Worm (Caenorhabditis elegans) whole organism, L4/young adult: ENCODE measurements around the gene puf-12.

Experiments
- W03F9.2 ChIP-seq: fragments of 150-350 bp; optimal IDR thresholded peaks from 2 replicates; lab custom pipeline; 2014; ENCODE audit warnings: missing biosample characterization, missing genetic modification characterization
- dao-5 ChIP-seq: sonication (generic microtip); optimal IDR thresholded peaks from 2 replicates; lab custom pipeline; 2016; ENCODE audit warnings: missing genotype, missing genetic modification characterization, moderate library complexity, missing compliant biosample characterization
- him-1 ChIP-seq: sonication (generic microtip); optimal IDR thresholded peaks from 2 replicates; lab custom pipeline; 2016; ENCODE audit warnings: missing genotype, missing genetic modification reagents, missing genetic modification characterization, missing compliant biosample characterization

Gene puf-12

DNA sequence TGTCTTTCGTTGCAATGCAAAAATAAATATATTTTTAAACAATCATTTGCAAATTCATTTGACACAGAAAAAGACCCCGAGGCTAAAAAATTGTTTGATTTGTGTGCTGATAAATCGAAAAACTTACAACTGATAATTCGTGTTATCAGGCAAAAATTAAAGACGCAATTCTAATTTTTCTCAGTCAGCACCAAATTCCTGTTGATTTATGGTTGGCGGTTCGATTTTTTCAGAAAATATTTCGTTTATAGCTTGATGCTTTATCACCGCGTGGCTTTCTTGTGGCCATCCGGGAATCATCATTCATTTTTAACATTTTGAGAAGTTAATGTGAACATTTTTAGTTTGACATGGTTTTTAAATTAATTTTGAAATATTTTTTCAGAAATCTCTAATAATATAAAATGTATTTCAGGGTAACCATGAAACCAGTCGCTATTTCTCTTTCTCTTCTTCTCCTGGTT, 39.1 kb downstream of the puf-12 start, which contains the start of gene asah-2:
Gene asah-2 (plus strand): TSS at position 414 of the 464 bp plus-strand sequence.
- no peak for TF ChIP-seq W03F9.2 (tag; lab: Kevin White, UChicago)
- no peak for TF ChIP-seq him-1
- no peak for TF ChIP-seq dao-5

DNA sequence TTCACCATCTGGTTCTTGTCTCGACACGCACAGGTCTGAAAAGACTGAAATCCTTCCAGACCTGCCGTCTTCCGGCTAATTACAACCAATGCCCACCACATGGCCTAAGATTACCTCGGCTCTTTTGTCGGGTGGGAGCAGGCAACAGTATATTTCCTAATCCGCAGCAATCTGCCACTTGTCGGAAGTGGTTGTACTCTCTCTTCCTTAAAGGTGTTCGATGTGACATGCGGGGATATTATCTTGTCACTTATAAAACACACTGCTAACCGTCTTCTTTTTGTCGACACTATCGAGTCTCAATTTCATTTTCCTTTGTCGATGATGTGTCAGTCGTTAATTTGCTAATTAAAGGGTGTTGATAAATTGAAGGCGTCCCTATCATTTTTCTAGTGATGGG, 44.0 kb downstream of the puf-12 start, which contains the start of gene F27E5.3:
Gene F27E5.3 (minus strand): TSS at position 101 of the 400 bp plus-strand sequence.
- TF ChIP-seq him-1 (no peak), W03F9.2 (tag; lab: Kevin White, UChicago) (no peak), dao-5 (no peak)

DNA sequence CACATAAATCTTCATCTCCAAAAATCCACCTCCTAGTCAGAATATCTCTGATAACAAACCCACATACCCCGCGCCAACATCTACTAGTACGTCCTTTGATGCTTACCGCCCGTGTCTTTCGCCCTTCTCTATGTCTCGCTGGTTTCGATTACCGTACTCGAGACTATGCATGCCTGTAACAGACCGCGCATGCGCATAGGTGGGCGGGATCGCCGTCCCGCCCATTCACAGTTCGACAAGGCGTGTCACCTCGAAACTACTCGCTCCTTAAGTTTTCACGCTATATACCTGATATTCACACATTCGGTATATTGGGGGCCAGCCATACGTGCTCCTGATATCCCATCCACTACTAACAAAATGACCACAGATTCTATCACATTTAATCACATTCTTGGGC, 46.4 kb downstream of the puf-12 start, which contains the start of gene pax-3:
Gene pax-3 (plus strand): TSS at position 83 of the 400 bp plus-strand sequence.
- TF ChIP-seq him-1, result no peak
- TF ChIP-seq W03F9.2 (tag; lab: Kevin White, UChicago), result no peak
- TF ChIP-seq dao-5, result no peak

DNA sequence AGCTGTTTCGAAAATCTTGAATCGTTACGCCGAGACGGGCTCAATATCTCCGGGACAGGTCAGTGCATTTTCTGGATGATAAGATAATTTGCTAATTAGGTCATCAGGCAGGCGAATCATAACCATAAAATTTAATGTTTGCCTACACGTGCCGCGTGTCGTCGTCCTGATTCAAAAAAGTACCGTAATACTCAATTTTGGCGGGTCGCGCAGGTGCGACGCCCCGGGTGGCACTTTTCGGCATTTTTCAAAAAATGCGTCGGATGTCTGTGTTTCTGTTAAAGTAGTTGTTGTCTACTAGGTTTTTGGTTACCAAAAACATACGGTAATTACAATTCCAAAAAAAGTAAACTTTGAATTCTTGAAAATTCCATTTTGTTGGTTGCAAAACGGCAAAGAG, 47.4 kb downstream of the puf-12 start:
- TF ChIP-seq dao-5, result no peak
- no peak for TF ChIP-seq him-1
- no peak for TF ChIP-seq W03F9.2 (tag; lab: Kevin White, UChicago)
